Worm (Caenorhabditis elegans) whole organism, late embryonic: ENCODE data around the gene prp-8.

Experiments used
- K09A11.1 ChIP-seq: sonication (generic microtip); optimal IDR thresholded peaks from 2 replicates; lab custom pipeline; 2017; ENCODE audit warnings: antibody characterized with exemption, mild to moderate bottlenecking, missing genetic modification characterization, missing compliant biosample characterization; ENCODE audit not compliant: insufficient read depth
- ama-1 ChIP-seq: fragments of 150-350 bp; optimal IDR thresholded peaks from 2 replicates; lab custom pipeline; 2014
- ceh-45 ChIP-seq: fragments of 200-800 bp; sonication (Bioruptor generic); IDR thresholded peaks from 2 replicates; pipeline ENCODE4 v1.3.6; 2022; ENCODE audit warnings: missing genetic modification reagents, missing genetic modification characterization, missing compliant biosample characterization

DNA sequence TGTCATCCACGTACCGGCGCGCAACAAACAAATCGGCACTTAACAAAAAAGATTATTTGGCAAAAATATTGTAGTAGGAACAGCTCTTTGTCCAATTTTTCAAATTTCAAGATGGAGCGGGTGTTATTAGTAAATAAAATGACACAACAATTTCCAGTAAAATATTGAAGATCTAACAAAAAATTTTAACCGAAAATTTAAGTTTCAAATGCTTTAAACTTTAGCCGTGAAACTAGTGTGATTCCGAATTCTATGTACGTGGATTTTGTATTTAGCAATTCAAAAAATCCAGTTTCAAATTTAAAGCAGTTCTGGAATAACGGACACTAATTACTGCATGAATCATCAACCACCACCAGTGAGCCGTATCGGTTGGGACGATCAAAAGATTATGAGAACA, 38.6 kb downstream of the prp-8 start, which contains the start of gene snb-5:
- no peak for TF ChIP-seq ama-1
- no peak for TF ChIP-seq K09A11.1 (tag; lab: Kevin White, UChicago)
- TF ChIP-seq ceh-45 (GFP tag; lab: Robert Waterston, UW), result no peak
